Fruit fly (Drosophila melanogaster): ENCODE measurements around the gene bam.

Gene bam

dm6 chr3R:25262322-25262761 is 17.4 kb upstream of the bam start, which contains the start of the genes Kdsr and CG11858 (continued):
- TF ChIP-seq Dek (tag; optimal IDR thresholded peaks at IDR 0.05), result peak; percentile 52
- TF ChIP-seq CG3163 (GFP tag; optimal IDR thresholded peaks at IDR 0.05), result peak; percentile 19
- peak; percentile 63 for TF ChIP-seq CG10147 (GFP tag; optimal IDR thresholded peaks at IDR 0.05)
- TF ChIP-seq CG14441 (GFP tag; IDR thresholded peaks at IDR 0.05), result peak; percentile 72
- TF ChIP-seq CG2889 (GFP tag; IDR thresholded peaks at IDR 0.05), result peak; percentile 72
- no peak for TF ChIP-seq CG7963 (GFP tag; IDR thresholded peaks at IDR 0.05; ENCODE audit: partially characterized antibody)
- peak; percentile 3 for TF ChIP-seq YL-1 (GFP tag; optimal IDR thresholded peaks at IDR 0.05)
- no peak for TF ChIP-seq repo (GFP tag; optimal IDR thresholded peaks at IDR 0.05)
- TF ChIP-seq E2f2 (GFP tag; IDR thresholded peaks at IDR 0.05), result peak; percentile 56; the same call in 1 of the 2 replicates
- peak; percentile 52 for TF ChIP-seq Taf1 (GFP tag; IDR thresholded peaks at IDR 0.05)
- TF ChIP-seq lilli (GFP tag; optimal IDR thresholded peaks at IDR 0.05), result peak; percentile 83
- peak; percentile 21 for TF ChIP-seq pnt (GFP tag; optimal IDR thresholded peaks at IDR 0.05)
- TF ChIP-seq CG5953 (GFP tag; IDR thresholded peaks at IDR 0.05), result peak; percentile 35; the same call in 1 of the 2 replicates
- peak; percentile 36; the same call in 1 of the 2 replicates for TF ChIP-seq esg (GFP tag; conservative IDR thresholded peaks at IDR 0.05)
- TF ChIP-seq ranshi (GFP tag; IDR thresholded peaks at IDR 0.05), result peak; percentile 54; the same call in 1 of the 2 replicates
- TF ChIP-seq tio (GFP tag; optimal IDR thresholded peaks at IDR 0.05), result no peak
- TF ChIP-seq ken (GFP tag; IDR thresholded peaks at IDR 0.05), result peak; percentile 70; the same call in 2 of the 3 replicates
- TF ChIP-seq CG17328 (GFP tag; IDR thresholded peaks at IDR 0.05), result peak; percentile 65
- peak; percentile 7 for TF ChIP-seq CG8281 (tag; optimal IDR thresholded peaks at IDR 0.05)
- no peak for TF ChIP-seq tll (GFP tag; optimal IDR thresholded peaks at IDR 0.05)
- TF ChIP-seq trh (GFP tag; optimal IDR thresholded peaks at IDR 0.05), result no peak
- peak; percentile 79 for TF ChIP-seq CG12391 (tag; optimal IDR thresholded peaks at IDR 0.05)
- peak; percentile 51 for TF ChIP-seq zen (tag; optimal IDR thresholded peaks at IDR 0.05)
- no peak for TF ChIP-seq CG4707 (GFP tag; optimal IDR thresholded peaks at IDR 0.05)
- TF ChIP-seq dmrt11E (tag; optimal IDR thresholded peaks at IDR 0.05), result peak; percentile 52
- peak; percentile 47; the same call in 1 of the 2 replicates for TF ChIP-seq CG4404 (GFP tag; IDR thresholded peaks at IDR 0.05)
- peak; percentile 52 for TF ChIP-seq az2 (GFP tag; optimal IDR thresholded peaks at IDR 0.05)
- peak; percentile 72 for TF ChIP-seq sob (GFP tag; IDR thresholded peaks at IDR 0.05)
- no peak for TF ChIP-seq Stat92E (GFP tag; optimal IDR thresholded peaks at IDR 0.05)
- TF ChIP-seq Sox100B (GFP tag; optimal IDR thresholded peaks at IDR 0.05), result no peak
- TF ChIP-seq zen2 (GFP tag; IDR thresholded peaks at IDR 0.05; ENCODE audit: partially characterized antibody), result no peak
- peak; percentile 85 for TF ChIP-seq Rfx (GFP tag; IDR thresholded peaks at IDR 0.05)
- 0 out of 3 replicates have a peak, but pooled peaks have one; percentile 23 for TF ChIP-seq vnd (GFP tag; IDR thresholded peaks at IDR 0.05; ENCODE audit: partially characterized antibody)
- TF ChIP-seq CG16863 (GFP tag; optimal IDR thresholded peaks at IDR 0.05), result peak; percentile 15
- TF ChIP-seq nau (GFP tag; optimal IDR thresholded peaks at IDR 0.05), result no peak
- peak; percentile 79 for TF ChIP-seq HmgZ (tag; optimal IDR thresholded peaks at IDR 0.05)
- TF ChIP-seq CG2199 (GFP tag; IDR thresholded peaks at IDR 0.05), result no peak
- TF ChIP-seq CG10565 (GFP tag; optimal IDR thresholded peaks at IDR 0.05), result no peak
- no peak for TF ChIP-seq CG10274 (GFP tag; optimal IDR thresholded peaks at IDR 0.05)
- TF ChIP-seq oc (tag; optimal IDR thresholded peaks at IDR 0.05), result peak; percentile 67
- no peak for TF ChIP-seq CG8089 (GFP tag; optimal IDR thresholded peaks at IDR 0.05)
- TF ChIP-seq ham (GFP tag; IDR thresholded peaks at IDR 0.05), result no peak
- 0 out of 2 replicates have a peak, but pooled peaks have one; percentile 15 for TF ChIP-seq CG43689 (GFP tag; IDR thresholded peaks at IDR 0.05)
- TF ChIP-seq CG32772 (GFP tag; IDR thresholded peaks at IDR 0.05), result peak; percentile 68
- TF ChIP-seq Jarid2 (GFP tag; optimal IDR thresholded peaks at IDR 0.05), result no peak
- TF ChIP-seq slbo (GFP tag; IDR thresholded peaks at IDR 0.05), result peak; percentile 81
- no peak for TF ChIP-seq sc (optimal IDR thresholded peaks at IDR 0.05)
- no peak for TF ChIP-seq sc (GFP tag; optimal IDR thresholded peaks at IDR 0.05)
- TF ChIP-seq pb (GFP tag; optimal IDR thresholded peaks at IDR 0.05), result peak; percentile 3
- TF ChIP-seq disco-r (GFP tag; optimal IDR thresholded peaks at IDR 0.05), result peak; percentile 31
